Worm (Caenorhabditis elegans): Measurements from ENCODE around the gene fbxa-48.

DNA sequence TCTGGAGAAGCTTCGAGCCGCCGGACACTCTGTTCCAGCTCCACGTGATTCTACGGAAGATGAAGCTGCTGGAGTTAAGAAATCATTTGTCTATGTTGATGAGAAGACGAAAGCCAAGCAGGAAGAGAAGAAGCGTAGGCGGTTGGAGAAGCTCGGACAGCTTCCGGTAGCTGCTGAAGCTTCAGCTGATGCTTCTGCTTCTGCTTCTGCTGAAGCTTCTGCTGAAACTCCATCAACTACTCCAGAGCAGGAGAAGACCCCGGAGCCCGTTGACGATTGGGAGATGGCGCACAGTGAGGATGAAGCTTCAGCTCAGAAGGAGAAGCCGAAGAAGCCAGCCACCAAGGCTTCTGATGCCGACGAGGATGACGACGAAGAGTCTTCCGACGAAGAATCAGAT is 44.5 kb upstream of the fbxa-48 start:
- no peak for TF ChIP-seq nhr-27 (tag; optimal IDR thresholded peaks at IDR 0.05)
- no peak for TF ChIP-seq pha-4 (tag; optimal IDR thresholded peaks at IDR 0.05)
- TF ChIP-seq lag-1 (GFP tag; IDR thresholded peaks at IDR 0.05), result no peak
- TF ChIP-seq unc-62 (GFP tag; optimal IDR thresholded peaks at IDR 0.05), result no peak
